Worm (Caenorhabditis elegans): ENCODE data around the gene nduf-9.

ce11 chrIII:3255575-3255974 is 7.2 kb upstream of the nduf-9 start, which contains the start of gene Y53G8AM.4:
- no peak for TF ChIP-seq unc-62 (GFP tag; optimal IDR thresholded peaks at IDR 0.05)
- TF ChIP-seq lin-39 (tag; optimal IDR thresholded peaks at IDR 0.05) = no peak
- no peak for TF ChIP-seq mbf-1 (tag; optimal IDR thresholded peaks at IDR 0.05)
- no peak for TF ChIP-seq nhr-11 (tag; optimal IDR thresholded peaks at IDR 0.05)
- TF ChIP-seq R02D3.7 (tag; optimal IDR thresholded peaks at IDR 0.05) = no peak
- no peak for TF ChIP-seq F13H6.1 (tag; optimal IDR thresholded peaks at IDR 0.05)
- TF ChIP-seq fos-1 (tag; optimal IDR thresholded peaks at IDR 0.05) = no peak
- no peak for TF ChIP-seq snpc-4 (tag; optimal IDR thresholded peaks at IDR 0.05)
- no peak for TF ChIP-seq nhr-10 (tag; optimal IDR thresholded peaks at IDR 0.05)

All from whole organism, L2 larva.